Fruit fly (Drosophila melanogaster) whole organism, embryonic: ENCODE measurements around the gene alpha-Man-IIb.

ENCODE experiments used
- B-H2 ChIP-seq: fragments of 200-800 bp; sonication (Bioruptor generic); optimal IDR thresholded peaks from 2 replicates; lab custom pipeline; 2018; ENCODE audit warnings: missing biosample characterization, mild to moderate bottlenecking, missing genetic modification characterization
- CG10431 ChIP-seq: fragments of 200-800 bp; sonication (Bioruptor generic); optimal IDR thresholded peaks from 3 replicates; lab custom pipeline; 2018; ENCODE audit warnings: missing biosample characterization, mild to moderate bottlenecking, missing genetic modification characterization
- CG11696 ChIP-seq: fragments of 200-800 bp; sonication (Bioruptor generic); IDR thresholded peaks from 2 replicates; pipeline ENCODE4 v1.3.6; 2022; ENCODE audit warnings: missing biosample characterization, missing genetic modification characterization
- CG12659 ChIP-seq: fragments of 200-800 bp; sonication (Bioruptor generic); optimal IDR thresholded peaks from 3 replicates; lab custom pipeline; 2017; ENCODE audit warnings: mild to moderate bottlenecking, missing biosample characterization, missing genetic modification reagents, missing genetic modification characterization
- CG14014 ChIP-seq: fragments of 200-800 bp; sonication (Bioruptor generic); IDR thresholded peaks from 2 replicates; pipeline ENCODE4 v1.3.6; 2022; ENCODE audit warnings: missing biosample characterization, missing genetic modification characterization
- CG16813 ChIP-seq: fragments of 200-800 bp; sonication (Bioruptor generic); IDR thresholded peaks from 3 replicates; pipeline ENCODE4 v1.3.6; 2022; ENCODE audit warnings: missing biosample characterization, missing genetic modification characterization; ENCODE audit not compliant: partially characterized antibody
- CG17359 ChIP-seq: fragments of 200-800 bp; sonication (Bioruptor generic); optimal IDR thresholded peaks from 3 replicates; lab custom pipeline; 2018; ENCODE audit warnings: missing biosample characterization, mild to moderate bottlenecking, missing genetic modification characterization, moderate library complexity
- CG17385 ChIP-seq: fragments of 200-800 bp; sonication (Bioruptor generic); optimal IDR thresholded peaks from 3 replicates; lab custom pipeline; 2018; ENCODE audit warnings: missing biosample characterization, mild to moderate bottlenecking, missing genetic modification characterization
- CG18262 ChIP-seq: fragments of 200-800 bp; optimal IDR thresholded peaks from 3 replicates; lab custom pipeline; 2019; ENCODE audit warnings: missing biosample characterization, mild to moderate bottlenecking, missing genetic modification characterization, moderate library complexity
- CG2712 ChIP-seq: fragments of 200-800 bp; optimal IDR thresholded peaks from 3 replicates; lab custom pipeline; 2019; ENCODE audit warnings: missing biosample characterization, mild to moderate bottlenecking, missing genetic modification characterization, moderate library complexity
- CG3281 ChIP-seq: fragments of 200-800 bp; sonication (Bioruptor generic); optimal IDR thresholded peaks from 3 replicates; lab custom pipeline; 2017; ENCODE audit warnings: missing biosample characterization, mild to moderate bottlenecking, missing genetic modification characterization
- CG34422 ChIP-seq: fragments of 200-800 bp; sonication (Bioruptor generic); IDR thresholded peaks from 3 replicates; pipeline ENCODE4 v1.3.6; 2022; ENCODE audit warnings: missing biosample characterization, missing genetic modification characterization
- CG3995 ChIP-seq: fragments of 200-800 bp; sonication (Bioruptor generic); optimal IDR thresholded peaks from 3 replicates; lab custom pipeline; 2016; ENCODE audit warnings: missing biosample characterization, missing genetic modification characterization
- CG6254 ChIP-seq: fragments of 200-800 bp; sonication (Bioruptor generic); optimal IDR thresholded peaks from 3 replicates; lab custom pipeline; 2017; ENCODE audit warnings: mild to moderate bottlenecking, missing biosample characterization, missing genetic modification reagents, missing genetic modification characterization
- CG6272 ChIP-seq: fragments of 200-800 bp; sonication (Bioruptor generic); IDR thresholded peaks from 2 replicates; pipeline ENCODE4 v1.3.6; 2022; ENCODE audit warnings: missing biosample characterization, missing genetic modification characterization
- CG6689 ChIP-seq: fragments of 200-800 bp; sonication (Bioruptor generic); IDR thresholded peaks from 2 replicates; pipeline ENCODE4 v1.3.6; 2022; ENCODE audit warnings: missing biosample characterization, missing genetic modification characterization
- CG7745 ChIP-seq: fragments of 200-800 bp; sonication (Bioruptor generic); optimal IDR thresholded peaks from 2 replicates; lab custom pipeline; 2018; ENCODE audit warnings: missing biosample characterization, mild to moderate bottlenecking, missing genetic modification characterization, moderate library complexity
- CG7987 ChIP-seq: fragments of 200-800 bp; sonication (Bioruptor generic); optimal IDR thresholded peaks from 2 replicates; lab custom pipeline; 2018; ENCODE audit warnings: missing biosample characterization, mild to moderate bottlenecking, missing genetic modification characterization, moderate library complexity
- CG8388 ChIP-seq: fragments of 200-800 bp; sonication (Bioruptor generic); optimal IDR thresholded peaks from 2 replicates; lab custom pipeline; 2019; ENCODE audit warnings: missing biosample characterization, mild to moderate bottlenecking, missing genetic modification characterization, moderate library complexity
- CG9797 ChIP-seq: fragments of 200-800 bp; sonication (Bioruptor generic); optimal IDR thresholded peaks from 3 replicates; lab custom pipeline; 2018; ENCODE audit warnings: missing biosample characterization, mild to moderate bottlenecking, missing genetic modification characterization
- Dad ChIP-seq: fragments of 200-800 bp; sonication (Bioruptor generic); optimal IDR thresholded peaks from 3 replicates; lab custom pipeline; 2016; ENCODE audit warnings: missing biosample characterization, missing genetic modification characterization
- Hr3 ChIP-seq: fragments of 200-800 bp; sonication (Bioruptor generic); optimal IDR thresholded peaks from 3 replicates; lab custom pipeline; 2016; ENCODE audit warnings: missing biosample characterization, missing genetic modification characterization
- MTF-1 ChIP-seq: fragments of 200-800 bp; sonication (Bioruptor generic); optimal IDR thresholded peaks from 2 replicates; lab custom pipeline; 2018; ENCODE audit warnings: missing biosample characterization, mild to moderate bottlenecking, missing genetic modification characterization, borderline replicate concordance
- Mes4 ChIP-seq: fragments of 200-800 bp; sonication (Bioruptor generic); optimal IDR thresholded peaks from 2 replicates; lab custom pipeline; 2016; ENCODE audit warnings: missing biosample characterization, missing genetic modification characterization
- Opbp ChIP-seq: fragments of 200-800 bp; sonication (Bioruptor generic); IDR thresholded peaks from 3 replicates; pipeline ENCODE4 v1.3.6; 2022; ENCODE audit warnings: missing biosample characterization, missing genetic modification characterization; ENCODE audit not compliant: partially characterized antibody
- Spps ChIP-seq: fragments of 200-800 bp; sonication (Bioruptor generic); optimal IDR thresholded peaks from 2 replicates; lab custom pipeline; 2018; ENCODE audit warnings: missing biosample characterization, mild to moderate bottlenecking, missing genetic modification characterization
- ab ChIP-seq: fragments of 200-800 bp; sonication (Bioruptor generic); optimal IDR thresholded peaks from 2 replicates; lab custom pipeline; 2016; ENCODE audit warnings: missing biosample characterization, missing genetic modification characterization
- ato ChIP-seq: fragments of 200-800 bp; sonication (Bioruptor generic); IDR thresholded peaks from 2 replicates; pipeline ENCODE4 v1.3.6; 2022; ENCODE audit warnings: missing biosample characterization, missing genetic modification characterization; ENCODE audit not compliant: partially characterized antibody
- dan ChIP-seq: fragments of 200-800 bp; sonication (Bioruptor generic); IDR thresholded peaks from 2 replicates; pipeline ENCODE4 v1.3.6; 2022; ENCODE audit warnings: missing biosample characterization, missing genetic modification characterization
- dpn ChIP-seq, 2 experiments: fragments of 200-800 bp; sonication (Bioruptor generic); optimal IDR thresholded peaks; 3 replicates each; lab custom pipeline; 2016; ENCODE audit warnings: missing biosample characterization in 2 of 2, missing genetic modification characterization in 2 of 2
- fd3F ChIP-seq: fragments of 200-800 bp; sonication (Bioruptor generic); optimal IDR thresholded peaks from 2 replicates; lab custom pipeline; 2018; ENCODE audit warnings: missing biosample characterization, mild to moderate bottlenecking, missing genetic modification characterization, moderate library complexity
- gem ChIP-seq: fragments of 200-800 bp; sonication (Bioruptor generic); optimal IDR thresholded peaks from 2 replicates; lab custom pipeline; 2019; ENCODE audit warnings: missing biosample characterization, mild to moderate bottlenecking, missing genetic modification characterization, moderate library complexity
- gro ChIP-seq: fragments of 200-800 bp; sonication (Bioruptor generic); optimal IDR thresholded peaks from 2 replicates; lab custom pipeline; 2016; ENCODE audit warnings: missing biosample characterization, missing genetic modification characterization
- h ChIP-seq: fragments of >200 bp; optimal IDR thresholded peaks from 2 replicates; lab custom pipeline; 2017
- hb ChIP-seq: fragments of 200-800 bp; sonication (Bioruptor generic); IDR thresholded peaks from 3 replicates; pipeline ENCODE4 v1.3.6; 2022; ENCODE audit warnings: missing biosample characterization, missing genetic modification characterization; ENCODE audit not compliant: partially characterized antibody
- ind ChIP-seq: fragments of 200-800 bp; sonication (Bioruptor generic); optimal IDR thresholded peaks from 3 replicates; lab custom pipeline; 2016; ENCODE audit warnings: missing biosample characterization, missing genetic modification characterization
- insv ChIP-seq, 2 experiments: fragments of 200-800 bp; sonication (Bioruptor generic); optimal IDR thresholded peaks; 3 replicates each; lab custom pipeline; 2016 to 2018; ENCODE audit warnings: missing biosample characterization in 2 of 2, missing genetic modification characterization in 2 of 2
- jing ChIP-seq: fragments of 200-800 bp; sonication (Bioruptor generic); optimal IDR thresholded peaks from 2 replicates; lab custom pipeline; 2018; ENCODE audit warnings: missing biosample characterization, mild to moderate bottlenecking, missing genetic modification characterization
- kay ChIP-seq: fragments of 200-800 bp; sonication (Bioruptor generic); optimal IDR thresholded peaks from 2 replicates; lab custom pipeline; 2016; ENCODE audit warnings: missing biosample characterization, missing genetic modification characterization
- ken ChIP-seq: fragments of 200-800 bp; sonication (Bioruptor generic); IDR thresholded peaks from 3 replicates; pipeline ENCODE4 v1.3.6; 2022; ENCODE audit warnings: missing biosample characterization, missing genetic modification characterization
- pfk ChIP-seq: fragments of 200-800 bp; sonication (Bioruptor generic); optimal IDR thresholded peaks from 2 replicates; lab custom pipeline; 2018; ENCODE audit warnings: missing biosample characterization, mild to moderate bottlenecking, missing genetic modification characterization, moderate library complexity
- pnt ChIP-seq: fragments of 200-800 bp; sonication (Bioruptor generic); optimal IDR thresholded peaks from 3 replicates; lab custom pipeline; 2016; ENCODE audit warnings: missing biosample characterization, missing genetic modification characterization
- prd ChIP-seq, 3 experiments: fragments of >200 bp in 2 of 3; fragments of 200-800 bp in 1 of 3; sonication (Bioruptor generic) in 1 of 3; optimal IDR thresholded peaks in 2 of 3; IDR thresholded peaks in 1 of 3; 2 replicates in 2 of 3; 3 replicates in 1 of 3; pipeline versions ENCODE4 v1.3.6 to Lab custom; 2017 to 2022; ENCODE audit warnings: missing biosample characterization in 1 of 3, missing genetic modification characterization in 1 of 3
- sens ChIP-seq: fragments of 200-800 bp; sonication (Bioruptor generic); peaks from one replicate; lab custom pipeline; 2016; ENCODE audit warnings: missing biosample characterization, missing genetic modification characterization
- slou ChIP-seq: fragments of 200-800 bp; sonication (Bioruptor generic); optimal IDR thresholded peaks from 3 replicates; lab custom pipeline; 2016; ENCODE audit warnings: missing biosample characterization, missing genetic modification characterization
- slp2 ChIP-seq: fragments of 200-800 bp; sonication (Bioruptor generic); optimal IDR thresholded peaks from 2 replicates; lab custom pipeline; 2016; ENCODE audit warnings: missing biosample characterization, missing genetic modification characterization
- unpg ChIP-seq: fragments of 200-800 bp; sonication (Bioruptor generic); optimal IDR thresholded peaks from 3 replicates; lab custom pipeline; 2018; ENCODE audit warnings: missing biosample characterization, mild to moderate bottlenecking, missing genetic modification characterization, moderate library complexity
- wek ChIP-seq: fragments of 200-800 bp; sonication (Bioruptor generic); optimal IDR thresholded peaks from 3 replicates; lab custom pipeline; 2018; ENCODE audit warnings: missing biosample characterization, mild to moderate bottlenecking, missing genetic modification characterization, moderate library complexity
- zen2 ChIP-seq: fragments of 200-800 bp; sonication (Bioruptor generic); IDR thresholded peaks from 3 replicates; pipeline ENCODE4 v1.3.6; 2022; ENCODE audit warnings: missing biosample characterization, missing genetic modification characterization; ENCODE audit not compliant: partially characterized antibody

alpha-Man-IIb gene

DNA sequence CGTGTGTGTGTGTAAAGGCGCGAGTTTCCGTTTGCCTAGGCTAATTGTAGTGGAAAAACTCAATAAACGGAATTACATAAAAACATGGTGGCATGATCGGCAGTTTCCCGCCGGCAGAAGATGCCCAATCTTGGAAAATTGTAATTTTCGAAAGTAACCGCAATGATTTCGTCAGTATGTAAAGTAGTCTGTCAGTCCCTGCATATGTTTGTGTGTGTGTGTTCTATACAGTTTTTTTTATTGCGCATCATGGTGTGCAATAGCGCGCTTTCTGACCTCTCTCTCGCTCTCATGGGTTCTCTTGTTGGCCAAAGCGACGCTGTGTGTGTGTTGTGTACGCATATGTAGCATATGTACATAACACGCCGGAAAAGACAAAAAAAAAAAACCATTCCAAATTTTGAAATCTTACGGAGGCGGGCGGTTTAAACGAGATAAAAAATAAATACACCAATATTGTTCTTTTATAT lies 9.8 kb upstream of the alpha-Man-IIb start (continued):
- TF ChIP-seq CG6254 (GFP tag; lab: Kevin White, UChicago) (no peak), CG12659 (GFP tag; lab: Kevin White, UChicago) (peak; percentile 41), slou (GFP tag; lab: Kevin White, UChicago) (no peak), CG17385 (peak; percentile 18), unpg (peak; percentile 4), Spps (no peak), CG34422 (GFP tag; lab: Robert Waterston, UW) (peak; percentile 87), Hr3 (GFP tag; lab: Kevin White, UChicago) (peak; percentile 30), h (no peak), CG7745 (tag; lab: Kevin White, UChicago) (peak; percentile 13), CG3281 (GFP tag; lab: Kevin White, UChicago) (peak; percentile 49), dan (no peak), prd (optimal IDR thresholded peaks at IDR 0.05; lab: Kevin White, UChicago) (no peak), prd (GFP tag; IDR thresholded peaks at IDR 0.05; lab: Robert Waterston, UW) (0 out of 3 replicates have a peak, but pooled peaks have one; percentile 14), wek (peak; percentile 58), CG16813 (GFP tag; lab: Robert Waterston, UW) (no peak), gem (tag; lab: Kevin White, UChicago) (peak; percentile 41), hb (no peak), CG11696 (peak; percentile 35; the same call in 1 of the 2 replicates), Dad (GFP tag; lab: Kevin White, UChicago) (peak; percentile 10), ind (GFP tag; lab: Kevin White, UChicago) (no peak), dpn (GFP tag; optimal IDR thresholded peaks at IDR 0.05; lab: Kevin White, UChicago) (peak in 1 of 2 experiments; percentile 16), ab (GFP tag; lab: Kevin White, UChicago) (no peak), CG7987 (GFP tag; lab: Kevin White, UChicago) (peak; percentile 61), gro (GFP tag; lab: Kevin White, UChicago) (peak; percentile 55), CG6272 (GFP tag; lab: Robert Waterston, UW) (no peak), CG17359 (peak; percentile 59), MTF-1 (GFP tag; lab: Kevin White, UChicago) (peak; percentile 51), CG6689 (GFP tag; lab: Robert Waterston, UW) (peak; percentile 17; the same call in 1 of the 2 replicates), sens (GFP tag; lab: Kevin White, UChicago) (peak; percentile 85), insv (GFP tag; optimal IDR thresholded peaks at IDR 0.05; lab: Kevin White, UChicago) (peak in 1 of 2 experiments; percentile 10), Mes4 (peak; percentile 47), CG18262 (tag; lab: Kevin White, UChicago) (peak; percentile 14), CG14014 (GFP tag; lab: Robert Waterston, UW) (peak; percentile 69; the same call in 1 of the 2 replicates), Opbp (GFP tag; lab: Robert Waterston, UW) (no peak; the same call in 2 of the 3 replicates), CG3995 (GFP tag; lab: Kevin White, UChicago) (no peak), jing (GFP tag; lab: Kevin White, UChicago) (no peak), CG2712 (peak; percentile 9), pfk (GFP tag; lab: Kevin White, UChicago) (peak; percentile 55), fd3F (GFP tag; lab: Kevin White, UChicago) (peak; percentile 13), kay (GFP tag; lab: Kevin White, UChicago) (no peak), CG9797 (GFP tag; lab: Kevin White, UChicago) (no peak), ato (GFP tag; lab: Robert Waterston, UW) (no peak), slp2 (GFP tag; lab: Kevin White, UChicago) (peak; percentile 12), pnt (GFP tag; lab: Kevin White, UChicago) (no peak), zen2 (GFP tag; lab: Robert Waterston, UW) (no peak), CG8388 (peak; percentile 2), CG10431 (peak; percentile 65), ken (GFP tag; lab: Robert Waterston, UW) (no peak), B-H2 (GFP tag; lab: Kevin White, UChicago) (peak; percentile 37)
